Fruit fly (Drosophila melanogaster) whole organism, embryonic: ENCODE results near the gene Mic26-27.

Experiments used
- B-H1 ChIP-seq: fragments of 200-800 bp; sonication (Bioruptor generic); IDR thresholded peaks from 3 replicates; pipeline ENCODE4 v1.3.6; 2022; ENCODE audit warnings: missing biosample characterization, missing genetic modification characterization
- CG13287 ChIP-seq: fragments of 200-800 bp; sonication (Bioruptor generic); IDR thresholded peaks from 2 replicates; pipeline ENCODE4 v1.3.6; 2022; ENCODE audit warnings: missing biosample characterization, missing genetic modification characterization; ENCODE audit not compliant: partially characterized antibody
- CG43689 ChIP-seq: fragments of 200-800 bp; sonication (Bioruptor generic); IDR thresholded peaks from 2 replicates; pipeline ENCODE4 v1.3.6; 2022; ENCODE audit warnings: missing biosample characterization, missing genetic modification characterization
- Chrac-16 ChIP-seq: fragments of 200-800 bp; sonication (Bioruptor generic); optimal IDR thresholded peaks from 3 replicates; lab custom pipeline; 2016; ENCODE audit warnings: missing biosample characterization, missing genetic modification characterization

DNA sequence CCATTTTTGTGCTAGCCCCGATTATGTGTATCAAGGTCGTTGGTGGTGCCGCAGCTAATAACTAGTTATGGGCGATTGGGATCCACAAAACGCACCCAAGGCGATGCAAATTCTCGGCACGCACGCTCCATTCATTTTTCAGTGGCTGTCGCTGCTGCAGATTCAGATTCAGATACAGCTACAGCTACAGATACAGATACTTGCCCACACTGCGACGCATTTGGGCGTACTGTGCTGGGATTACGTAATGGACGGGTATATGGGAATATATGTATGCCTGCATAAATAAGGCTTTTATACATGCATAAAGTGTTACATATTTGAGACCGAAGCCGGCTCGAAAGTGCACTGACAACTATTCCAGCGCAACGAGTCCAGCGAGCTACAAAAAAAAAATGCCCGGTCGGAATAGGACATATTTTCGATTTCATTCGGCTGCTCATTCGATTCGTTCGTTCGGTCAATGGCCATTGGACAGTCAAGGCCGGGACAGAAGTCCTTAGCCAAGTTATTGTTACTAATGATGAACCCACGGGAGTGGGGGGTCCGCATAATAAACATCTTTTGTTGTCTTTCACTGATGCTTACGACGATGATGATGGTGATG, 35.7 kb upstream of the Mic26-27 start:
- TF ChIP-seq CG13287 (GFP tag; lab: Robert Waterston, UW) (no peak), B-H1 (GFP tag; lab: Robert Waterston, UW) (no peak), Chrac-16 (GFP tag; lab: Kevin White, UChicago) (no peak), CG43689 (no peak)
